Worm (Caenorhabditis elegans) whole organism, young adult: Measurements from ENCODE around the gene eff-1.
A peak's percentile ranks its signal among the peaks of the same experiment; 100 is the strongest.

Source experiments
- B0261.1 ChIP-seq: sonication (generic microtip); optimal IDR thresholded peaks from 2 replicates; lab custom pipeline; 2016; ENCODE audit warnings: mild to moderate bottlenecking, missing genetic modification characterization, moderate library complexity, missing compliant biosample characterization
- F33H1.4 ChIP-seq: fragments of 200-800 bp; sonication (Bioruptor generic); IDR thresholded peaks from 2 replicates; pipeline ENCODE4 v1.3.6; 2022; ENCODE audit warnings: missing genetic modification reagents, missing genetic modification characterization, missing compliant biosample characterization
- F49E8.2 ChIP-seq: sonication (generic microtip); optimal IDR thresholded peaks from 3 replicates; lab custom pipeline; 2017; ENCODE audit warnings: missing genetic modification characterization, mild to moderate bottlenecking, missing compliant biosample characterization, antibody characterized with exemption, moderate library complexity; ENCODE audit not compliant: insufficient read depth
- T07F8.4 ChIP-seq: sonication (generic microtip); optimal IDR thresholded peaks from 2 replicates; lab custom pipeline; 2016; ENCODE audit warnings: mild to moderate bottlenecking, missing genetic modification characterization, moderate library complexity, missing compliant biosample characterization
- T26A5.8 ChIP-seq: sonication (generic microtip); optimal IDR thresholded peaks from 2 replicates; lab custom pipeline; 2016; ENCODE audit warnings: missing genetic modification characterization, missing compliant biosample characterization
- Y56A3A.18 ChIP-seq: fragments of 200-800 bp; sonication (Bioruptor generic); IDR thresholded peaks from 2 replicates; pipeline ENCODE4 v1.3.6; 2022; ENCODE audit warnings: missing genetic modification reagents, missing genetic modification characterization, missing compliant biosample characterization
- Y79H2A.3 ChIP-seq: fragments of 200-800 bp; sonication (Bioruptor generic); conservative IDR thresholded peaks from 2 replicates; pipeline ENCODE4 v1.3.6; 2022; ENCODE audit warnings: missing genetic modification reagents, missing genetic modification characterization, missing compliant biosample characterization
- akir-1 ChIP-seq: fragments of 200-800 bp; sonication (Bioruptor generic); optimal IDR thresholded peaks from 2 replicates; lab custom pipeline; 2018; ENCODE audit warnings: mild to moderate bottlenecking, missing genetic modification characterization, moderate library complexity, missing compliant biosample characterization
- aptf-2 ChIP-seq: fragments of 200-800 bp; sonication (Bioruptor generic); conservative IDR thresholded peaks from 2 replicates; pipeline ENCODE4 v1.3.6; 2022; ENCODE audit warnings: missing genetic modification reagents, missing genetic modification characterization, missing compliant biosample characterization
- aptf-3 ChIP-seq: fragments of 200-800 bp; sonication (Bioruptor generic); IDR thresholded peaks from 2 replicates; pipeline ENCODE4 v1.3.6; 2022; ENCODE audit warnings: missing genetic modification characterization, missing compliant biosample characterization
- atf-7 ChIP-seq: sonication (generic microtip); optimal IDR thresholded peaks from 2 replicates; lab custom pipeline; 2017; ENCODE audit warnings: mild to moderate bottlenecking, missing genetic modification characterization, missing compliant biosample characterization
- cebp-1 ChIP-seq, 2 experiments: fragments of 200-800 bp in 1 of 2; sonication (Bioruptor generic) in 1 of 2; sonication (generic microtip) in 1 of 2; IDR thresholded peaks in 1 of 2; optimal IDR thresholded peaks in 1 of 2; 2 replicates each; pipeline versions ENCODE4 v1.3.6 to Lab custom; 2017 to 2022; ENCODE audit warnings: missing compliant biosample characterization in 2 of 2, missing genetic modification characterization in 2 of 2, mild to moderate bottlenecking in 1 of 2, missing genetic modification reagents in 1 of 2, moderate library complexity in 1 of 2
- cebp-2 ChIP-seq: fragments of 200-800 bp; sonication (Bioruptor generic); IDR thresholded peaks from 2 replicates; pipeline ENCODE4 v1.3.6; 2022; ENCODE audit warnings: missing genetic modification characterization, missing compliant biosample characterization
- ceh-58 ChIP-seq: fragments of 200-800 bp; sonication (Bioruptor generic); IDR thresholded peaks from 2 replicates; pipeline ENCODE4 v1.3.6; 2022; ENCODE audit warnings: missing genetic modification characterization, missing compliant biosample characterization
- chd-7 ChIP-seq: sonication (generic microtip); optimal IDR thresholded peaks from 2 replicates; lab custom pipeline; 2016; ENCODE audit warnings: mild to moderate bottlenecking, missing genetic modification characterization, moderate library complexity, missing compliant biosample characterization
- dpff-1 ChIP-seq: sonication (generic microtip); optimal IDR thresholded peaks from 2 replicates; lab custom pipeline; 2017; ENCODE audit warnings: mild to moderate bottlenecking, missing genetic modification characterization, missing compliant biosample characterization
- egl-18 ChIP-seq: fragments of 200-800 bp; sonication (Bioruptor generic); IDR thresholded peaks from 2 replicates; pipeline ENCODE4 v1.3.6; 2022; ENCODE audit warnings: missing genetic modification reagents, missing genetic modification characterization, missing compliant biosample characterization
- egl-44 ChIP-seq: fragments of 200-800 bp; sonication (Bioruptor generic); IDR thresholded peaks from 2 replicates; pipeline ENCODE4 v1.3.6; 2022; ENCODE audit warnings: missing genetic modification reagents, missing genetic modification characterization, missing compliant biosample characterization
- gei-17 ChIP-seq: fragments of 200-800 bp; sonication (Bioruptor generic); optimal IDR thresholded peaks from 2 replicates; lab custom pipeline; 2018; ENCODE audit warnings: mild to moderate bottlenecking, missing genetic modification characterization, missing compliant biosample characterization
- hsf-1 ChIP-seq: fragments of 200-800 bp; sonication (Bioruptor generic); IDR thresholded peaks from 2 replicates; pipeline ENCODE4 v1.3.6; 2022; ENCODE audit warnings: missing genetic modification reagents, missing genetic modification characterization, missing compliant biosample characterization
- let-526 ChIP-seq: fragments of 200-800 bp; sonication (Bioruptor generic); IDR thresholded peaks from 2 replicates; pipeline ENCODE4 v1.3.6; 2022; ENCODE audit warnings: missing genetic modification reagents, missing genetic modification characterization, missing compliant biosample characterization
- lin-26 ChIP-seq: fragments of 200-800 bp; sonication (Bioruptor generic); IDR thresholded peaks from 2 replicates; pipeline ENCODE4 v1.3.6; 2022; ENCODE audit warnings: missing genetic modification reagents, missing genetic modification characterization, missing compliant biosample characterization
- lsl-1 ChIP-seq: fragments of 200-800 bp; sonication (Bioruptor generic); optimal IDR thresholded peaks from 2 replicates; lab custom pipeline; 2018; ENCODE audit warnings: mild to moderate bottlenecking, missing genetic modification characterization, moderate library complexity, missing compliant biosample characterization
- madf-6 ChIP-seq: fragments of 200-800 bp; sonication (Bioruptor generic); IDR thresholded peaks from 2 replicates; pipeline ENCODE4 v1.3.6; 2022; ENCODE audit warnings: missing genetic modification reagents, missing genetic modification characterization, missing compliant biosample characterization
- nfyb-1 ChIP-seq: fragments of 200-800 bp; sonication (Bioruptor generic); IDR thresholded peaks from 2 replicates; pipeline ENCODE4 v1.3.6; 2022; ENCODE audit warnings: missing genetic modification reagents, missing genetic modification characterization, missing compliant biosample characterization
- nhr-80 ChIP-seq: sonication (generic microtip); optimal IDR thresholded peaks from 2 replicates; lab custom pipeline; 2016; ENCODE audit warnings: missing genetic modification characterization, missing compliant biosample characterization
- nhr-90 ChIP-seq: sonication (generic microtip); optimal IDR thresholded peaks from 2 replicates; lab custom pipeline; 2016; ENCODE audit warnings: missing genotype, mild to moderate bottlenecking, missing genetic modification characterization, missing compliant biosample characterization
- pha-4 ChIP-seq: fragments of 150-350 bp; sonication (generic microtip); optimal IDR thresholded peaks from 2 replicates; lab custom pipeline; 2014; ENCODE audit warnings: missing biosample characterization, missing genetic modification reagents, missing genetic modification characterization
- rpc-1 ChIP-seq, 2 experiments: fragments of 150-350 bp in 1 of 2; sonication (generic microtip) in 1 of 2; optimal IDR thresholded peaks; 2 replicates each; lab custom pipeline; 2014 to 2018; ENCODE audit warnings: missing biosample characterization in 1 of 2, missing genetic modification characterization in 1 of 2, missing genetic modification reagents in 1 of 2, missing genotype in 1 of 2
- sdz-38 ChIP-seq: sonication (generic microtip); optimal IDR thresholded peaks from 2 replicates; lab custom pipeline; 2016; ENCODE audit warnings: missing genotype, missing genetic modification characterization, missing compliant biosample characterization
- somi-1 ChIP-seq: fragments of 200-800 bp; sonication (Bioruptor generic); optimal IDR thresholded peaks from 2 replicates; lab custom pipeline; 2018; ENCODE audit warnings: mild to moderate bottlenecking, missing genetic modification characterization, missing compliant biosample characterization
- tlf-1 ChIP-seq: fragments of 200-800 bp; sonication (Bioruptor generic); optimal IDR thresholded peaks from 2 replicates; lab custom pipeline; 2018; ENCODE audit warnings: mild to moderate bottlenecking, missing genetic modification characterization, missing compliant biosample characterization
- unc-62 ChIP-seq: fragments of 150-350 bp; optimal IDR thresholded peaks from 2 replicates; lab custom pipeline; 2014; ENCODE audit warnings: missing biosample characterization, missing genetic modification reagents, missing genetic modification characterization
- ztf-22 ChIP-seq: fragments of 200-800 bp; sonication (Bioruptor generic); optimal IDR thresholded peaks from 2 replicates; lab custom pipeline; 2018; ENCODE audit warnings: mild to moderate bottlenecking, missing genetic modification characterization, moderate library complexity, missing compliant biosample characterization
- ztf-28 ChIP-seq: fragments of 200-800 bp; sonication (Bioruptor generic); IDR thresholded peaks from 2 replicates; pipeline ENCODE4 v1.3.6; 2022; ENCODE audit warnings: missing genetic modification reagents, missing genetic modification characterization, missing compliant biosample characterization
- ztf-3 ChIP-seq: fragments of 200-800 bp; sonication (Bioruptor generic); optimal IDR thresholded peaks from 2 replicates; lab custom pipeline; 2018; ENCODE audit warnings: mild to moderate bottlenecking, missing genetic modification characterization, missing compliant biosample characterization

The eff-1 gene

ce11 chrII:8380188-8380587, 33.7 kb downstream of the eff-1 start:
- TF ChIP-seq T07F8.4 (no peak), hsf-1 (GFP tag; lab: Robert Waterston, UW) (no peak), nhr-90 (tag; lab: Kevin White, UChicago) (no peak), egl-44 (GFP tag; lab: Robert Waterston, UW) (no peak), lsl-1 (GFP tag; lab: Kevin White, UChicago) (no peak), somi-1 (no peak), atf-7 (no peak), sdz-38 (tag; lab: Kevin White, UChicago) (no peak), aptf-2 (no peak), T26A5.8 (tag; lab: Kevin White, UChicago) (no peak), gei-17 (GFP tag; lab: Kevin White, UChicago) (no peak), Y79H2A.3 (GFP tag; lab: Robert Waterston, UW) (no peak), chd-7 (tag; lab: Kevin White, UChicago) (no peak)

- TF ChIP-seq egl-18 (GFP tag; lab: Robert Waterston, UW) (no peak), ztf-28 (GFP tag; lab: Robert Waterston, UW) (no peak), F33H1.4 (GFP tag; lab: Robert Waterston, UW) (no peak), tlf-1 (GFP tag; lab: Kevin White, UChicago) (no peak), cebp-1 (GFP tag; IDR thresholded peaks at IDR 0.05; lab: Robert Waterston, UW) (no peak), cebp-1 (tag; optimal IDR thresholded peaks at IDR 0.05; lab: Kevin White, UChicago) (no peak), let-526 (GFP tag; lab: Robert Waterston, UW) (no peak), Y56A3A.18 (GFP tag; lab: Robert Waterston, UW) (no peak), sdz-38 (tag; lab: Kevin White, UChicago) (no peak), rpc-1 (optimal IDR thresholded peaks at IDR 0.05; lab: Kevin White, UChicago) (no peak), rpc-1 (tag; optimal IDR thresholded peaks at IDR 0.05; lab: Kevin White, UChicago) (no peak), B0261.1 (tag; lab: Kevin White, UChicago) (no peak), nhr-90 (tag; lab: Kevin White, UChicago) (no peak), aptf-3 (no peak), lin-26 (GFP tag; lab: Robert Waterston, UW) (no peak), madf-6 (GFP tag; lab: Robert Waterston, UW) (no peak), akir-1 (GFP tag; lab: Kevin White, UChicago) (no peak), ztf-3 (GFP tag; lab: Kevin White, UChicago) (no peak), dpff-1 (tag; lab: Kevin White, UChicago) (no peak), F49E8.2 (no peak)
These were observed 34.7 kb downstream of the eff-1 start, which contains the start of gene F49E12.12 for ce11 chrII:8381197-8381596. TSS of gene F49E12.12 (plus strand) at chrII:8381497.

- TF ChIP-seq unc-62, result peak; percentile 57
- peak; percentile 78 for TF ChIP-seq atf-7
- peak; percentile 34 for TF ChIP-seq ztf-22 (GFP tag; lab: Kevin White, UChicago)
- no peak for TF ChIP-seq cebp-2 (GFP tag; lab: Robert Waterston, UW)
- TF ChIP-seq pha-4 (tag; lab: Kevin White, UChicago), result peak; percentile 83
- no peak for TF ChIP-seq ceh-58 (GFP tag; lab: Robert Waterston, UW)
- TF ChIP-seq nhr-80, result peak; percentile 89
These were observed 36.4 kb downstream of the eff-1 start for ce11 chrII:8382880-8383279.

ce11 chrII:8384344-8384743, 37.9 kb downstream of the eff-1 start:
- peak; percentile 9 for TF ChIP-seq atf-7
- TF ChIP-seq nhr-80, result peak; percentile 93
- no peak for TF ChIP-seq nfyb-1 (GFP tag; lab: Robert Waterston, UW)
- TF ChIP-seq lin-26 (GFP tag; lab: Robert Waterston, UW), result no peak
